Fruit fly (Drosophila melanogaster): Measurements from ENCODE around the gene Lar.

DNA sequence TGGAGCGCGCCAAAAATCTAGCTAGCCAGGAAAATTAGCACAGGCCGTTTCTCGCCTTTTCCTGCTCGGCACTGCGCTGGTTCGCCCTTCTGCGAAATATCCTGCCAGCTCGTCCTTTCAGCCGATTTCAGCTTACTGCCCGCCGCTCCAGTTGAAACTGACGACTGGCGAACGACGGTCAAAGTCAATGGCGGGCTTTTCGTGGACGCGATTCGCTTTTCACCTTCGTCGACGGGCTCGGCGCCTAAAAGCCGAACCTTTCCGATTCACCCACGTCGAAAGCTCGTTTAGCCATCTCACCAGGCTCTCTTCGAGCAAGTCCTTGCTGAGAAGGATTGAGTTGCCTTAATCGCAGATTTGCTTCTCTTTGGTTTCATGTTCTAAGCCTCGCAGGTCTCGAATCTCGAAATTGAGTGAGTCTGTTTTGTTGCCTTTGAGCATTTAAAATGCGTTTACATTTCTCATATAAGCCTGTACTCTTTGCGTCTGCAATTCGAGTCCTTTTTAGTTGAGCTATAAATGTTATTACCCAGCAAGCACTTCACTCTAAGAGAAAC is 19.0 kb downstream of the Lar start:
- no peak for TF ChIP-seq bab1 (GFP tag; optimal IDR thresholded peaks at IDR 0.05)
- no peak for TF ChIP-seq kay (GFP tag; ENCODE audit: borderline replicate concordance)
- TF ChIP-seq Clk (GFP tag; optimal IDR thresholded peaks at IDR 0.05): no peak
- TF ChIP-seq cnc (optimal IDR thresholded peaks at IDR 0.05): no peak
- TF ChIP-seq toe (GFP tag; optimal IDR thresholded peaks at IDR 0.05): no peak
- TF ChIP-seq Crg-1 (GFP tag; optimal IDR thresholded peaks at IDR 0.05): no peak

Measured in whole organism, adult.